Worm (Caenorhabditis elegans) whole organism, L2 larva: ENCODE data around the gene F47C12.8.

Source experiments
- gmeb-1 ChIP-seq: fragments of 150-350 bp; optimal IDR thresholded peaks from 2 replicates; lab custom pipeline; 2014; ENCODE audit warnings: missing biosample characterization, missing genetic modification characterization
- unc-39 ChIP-seq: fragments of 150-350 bp; optimal IDR thresholded peaks from 2 replicates; lab custom pipeline; 2014; ENCODE audit warnings: missing biosample characterization, missing genetic modification characterization
- unc-62 ChIP-seq: fragments of 150-350 bp; optimal IDR thresholded peaks from 2 replicates; lab custom pipeline; 2014; ENCODE audit warnings: missing biosample characterization, missing genetic modification reagents, missing genetic modification characterization

DNA sequence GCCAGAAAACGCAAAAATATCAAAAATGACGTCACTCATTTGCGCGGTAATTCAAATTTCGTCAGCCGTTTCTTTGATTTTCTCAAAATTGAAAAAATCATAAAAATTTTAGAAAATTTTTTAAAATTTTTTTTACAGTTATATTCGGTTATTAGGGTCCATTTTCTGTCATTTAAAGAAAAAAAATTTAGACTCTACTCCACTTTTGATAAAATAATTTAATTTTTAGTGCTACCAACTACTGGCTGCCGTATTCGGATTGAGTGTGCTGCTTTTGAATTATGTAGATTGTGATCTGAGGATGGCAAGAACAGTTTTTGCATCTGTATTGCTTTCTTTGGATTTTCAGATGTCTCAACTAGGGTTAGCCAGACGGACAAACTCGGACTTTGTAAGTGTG is 35.8 kb downstream of the F47C12.8 start, which contains the start of gene Y46C8AM.1:
- TF ChIP-seq unc-39 (tag; lab: Kevin White, UChicago) (no peak), unc-62 (GFP tag; lab: Kevin White, UChicago) (no peak), gmeb-1 (tag; lab: Kevin White, UChicago) (no peak)
